Fruit fly (Drosophila melanogaster): ENCODE results near the gene CG12121.

DNA sequence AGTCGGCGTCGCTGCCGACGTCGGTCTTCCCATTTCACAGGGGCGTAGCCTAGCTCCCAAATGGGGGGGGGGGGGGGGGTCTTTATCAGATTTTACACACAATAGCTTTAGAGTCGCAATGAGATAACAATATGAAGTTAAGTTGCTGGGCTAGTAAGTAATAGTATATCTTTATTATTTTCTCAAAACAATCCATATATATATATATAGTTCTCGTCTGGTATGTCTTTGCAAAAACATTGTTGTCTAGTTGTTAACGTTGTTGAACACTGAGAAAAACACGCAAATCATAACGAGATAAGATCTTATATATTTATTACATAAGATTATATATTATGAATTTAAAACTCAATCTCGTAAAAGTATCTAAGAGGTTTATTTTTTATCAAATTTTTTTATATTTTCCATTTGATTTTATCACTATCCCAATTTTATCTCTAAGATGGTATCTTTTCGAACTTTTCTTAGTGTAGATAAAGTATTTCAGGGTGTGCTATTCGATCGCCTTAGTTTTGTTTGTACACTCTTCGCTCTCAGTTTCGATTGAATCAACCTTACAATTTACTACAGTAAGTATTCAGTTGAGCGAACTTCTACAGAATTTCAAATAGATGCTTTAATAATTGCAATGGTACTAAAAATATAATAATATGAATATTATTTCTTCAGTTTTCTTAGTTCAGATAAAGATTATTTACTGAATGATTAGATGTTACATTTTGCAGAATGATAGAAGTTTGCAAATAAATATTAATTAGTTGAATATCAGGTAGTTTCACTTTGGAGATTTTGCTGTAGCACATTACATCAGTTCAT is 30.1 kb downstream of the CG12121 start:
- TF ChIP-seq D1 (tag; optimal IDR thresholded peaks at IDR 0.05) = no peak
- peak; percentile 62 for TF ChIP-seq CG10348 (GFP tag; IDR thresholded peaks at IDR 0.05)
- no peak for TF ChIP-seq Pif1A (GFP tag; optimal IDR thresholded peaks at IDR 0.05)
- TF ChIP-seq CG12605 (GFP tag; IDR thresholded peaks at IDR 0.05) = peak; percentile 77
- peak; percentile 82 for TF ChIP-seq CG32121 (GFP tag; IDR thresholded peaks at IDR 0.05)
- TF ChIP-seq CG13204 (GFP tag; optimal IDR thresholded peaks at IDR 0.05) = no peak
- peak; percentile 67 for TF ChIP-seq CG14655 (GFP tag; optimal IDR thresholded peaks at IDR 0.05)
- peak; percentile 33 for TF ChIP-seq CG34367 (tag; optimal IDR thresholded peaks at IDR 0.05)
- TF ChIP-seq CG8301 (tag; optimal IDR thresholded peaks at IDR 0.05) = peak; percentile 6
